Worm (Caenorhabditis elegans) whole organism, L2 larva: Measurements from ENCODE around the gene srt-67.

Experiments used
- C34F6.9 ChIP-seq: fragments of 150-350 bp; optimal IDR thresholded peaks from 2 replicates; lab custom pipeline; 2014; ENCODE audit warnings: missing biosample characterization, missing genetic modification characterization
- F13H6.1 ChIP-seq: sonication (generic microtip); optimal IDR thresholded peaks from 2 replicates; lab custom pipeline; 2016; ENCODE audit warnings: missing genetic modification characterization, missing compliant biosample characterization
- R02D3.7 ChIP-seq: fragments of 150-350 bp; optimal IDR thresholded peaks from 2 replicates; lab custom pipeline; 2014; ENCODE audit warnings: missing biosample characterization, missing genetic modification characterization
- Y55F3AM.14 ChIP-seq: fragments of 200-800 bp; sonication (Bioruptor generic); optimal IDR thresholded peaks from 2 replicates; lab custom pipeline; 2018; ENCODE audit warnings: mild to moderate bottlenecking, missing genetic modification characterization, missing compliant biosample characterization
- ZK546.5 ChIP-seq: sonication (generic microtip); optimal IDR thresholded peaks from 2 replicates; lab custom pipeline; 2017; ENCODE audit warnings: missing biosample characterization, missing genetic modification characterization
- alr-1 ChIP-seq: fragments of 150-350 bp; optimal IDR thresholded peaks from 2 replicates; lab custom pipeline; 2014; ENCODE audit warnings: missing biosample characterization, missing genetic modification characterization
- aly-2 ChIP-seq: fragments of 150-350 bp; optimal IDR thresholded peaks from 2 replicates; lab custom pipeline; 2014; ENCODE audit warnings: missing biosample characterization, missing genetic modification characterization
- blmp-1 ChIP-seq: sonication (generic microtip); optimal IDR thresholded peaks from 2 replicates; lab custom pipeline; 2017; ENCODE audit warnings: missing genetic modification characterization, mild to moderate bottlenecking, missing compliant biosample characterization, antibody characterized with exemption, moderate library complexity; ENCODE audit not compliant: insufficient read depth
- ceh-16 ChIP-seq: fragments of 150-350 bp; optimal IDR thresholded peaks from 2 replicates; lab custom pipeline; 2014; ENCODE audit warnings: missing biosample characterization, missing genetic modification characterization
- crh-2 ChIP-seq: sonication (generic microtip); optimal IDR thresholded peaks from 2 replicates; lab custom pipeline; 2017; ENCODE audit warnings: missing biosample characterization, missing genetic modification characterization
- dmd-4 ChIP-seq: sonication (generic microtip); optimal IDR thresholded peaks from 2 replicates; lab custom pipeline; 2017; ENCODE audit warnings: missing biosample characterization, missing genetic modification characterization
- egl-27 ChIP-seq: sonication (generic microtip); optimal IDR thresholded peaks from 3 replicates; lab custom pipeline; 2017; ENCODE audit warnings: missing biosample characterization, missing genetic modification reagents, missing genetic modification characterization
- elt-1 ChIP-seq: fragments of 150-350 bp; optimal IDR thresholded peaks from 2 replicates; lab custom pipeline; 2014; ENCODE audit warnings: missing biosample characterization, missing genetic modification characterization
- fos-1 ChIP-seq: fragments of 150-350 bp; optimal IDR thresholded peaks from 2 replicates; lab custom pipeline; 2014; ENCODE audit warnings: missing biosample characterization, missing genetic modification characterization
- gmeb-1 ChIP-seq: fragments of 150-350 bp; optimal IDR thresholded peaks from 2 replicates; lab custom pipeline; 2014; ENCODE audit warnings: missing biosample characterization, missing genetic modification characterization
- lin-13 ChIP-seq: fragments of 150-350 bp; optimal IDR thresholded peaks from 2 replicates; lab custom pipeline; 2014; ENCODE audit warnings: missing biosample characterization, missing genetic modification reagents, missing genetic modification characterization
- lin-39 ChIP-seq: fragments of 150-350 bp; optimal IDR thresholded peaks from 2 replicates; lab custom pipeline; 2014; ENCODE audit warnings: missing biosample characterization, missing genetic modification reagents, missing genetic modification characterization
- lsy-2 ChIP-seq, 2 experiments: fragments of 150-350 bp in 1 of 2; sonication (generic microtip) in 1 of 2; optimal IDR thresholded peaks; 2 replicates each; lab custom pipeline; 2014 to 2017; ENCODE audit warnings: missing biosample characterization in 2 of 2, missing genetic modification characterization in 2 of 2
- mab-5 ChIP-seq: fragments of 150-350 bp; optimal IDR thresholded peaks from 2 replicates; lab custom pipeline; 2014; ENCODE audit warnings: missing biosample characterization, missing genetic modification characterization
- mdl-1 ChIP-seq, 2 experiments: fragments of 150-350 bp in 1 of 2; sonication (generic microtip) in 1 of 2; optimal IDR thresholded peaks; 2 replicates each; lab custom pipeline; 2017; ENCODE audit warnings: missing biosample characterization in 2 of 2, missing genetic modification characterization in 2 of 2
- nhr-11 ChIP-seq: fragments of 150-350 bp; optimal IDR thresholded peaks from 2 replicates; lab custom pipeline; 2014; ENCODE audit warnings: missing biosample characterization, missing genetic modification characterization
- nhr-12 ChIP-seq: fragments of 150-350 bp; optimal IDR thresholded peaks from 2 replicates; lab custom pipeline; 2014; ENCODE audit warnings: missing biosample characterization, missing genetic modification characterization
- nhr-129 ChIP-seq: fragments of 150-350 bp; optimal IDR thresholded peaks from 2 replicates; lab custom pipeline; 2014; ENCODE audit warnings: missing biosample characterization, missing genetic modification characterization
- nhr-21 ChIP-seq: fragments of 150-350 bp; optimal IDR thresholded peaks from 2 replicates; lab custom pipeline; 2014; ENCODE audit warnings: missing biosample characterization, missing genetic modification characterization
- nhr-237 ChIP-seq: fragments of 150-350 bp; optimal IDR thresholded peaks from 2 replicates; lab custom pipeline; 2014; ENCODE audit warnings: missing biosample characterization, missing genetic modification characterization
- nhr-25 ChIP-seq: fragments of 150-350 bp; sonication (generic microtip); optimal IDR thresholded peaks from 3 replicates; lab custom pipeline; 2014; ENCODE audit warnings: missing biosample characterization, missing genetic modification characterization
- nhr-6 ChIP-seq: fragments of 150-350 bp; optimal IDR thresholded peaks from 2 replicates; lab custom pipeline; 2014; ENCODE audit warnings: missing biosample characterization, missing genetic modification characterization
- nhr-77 ChIP-seq: fragments of 150-350 bp; optimal IDR thresholded peaks from 2 replicates; lab custom pipeline; 2014; ENCODE audit warnings: missing biosample characterization, missing genetic modification characterization
- sem-4 ChIP-seq: fragments of 150-350 bp; optimal IDR thresholded peaks from 2 replicates; lab custom pipeline; 2014; ENCODE audit warnings: missing biosample characterization, missing genetic modification reagents, missing genetic modification characterization
- skn-1 ChIP-seq: sonication (generic microtip); optimal IDR thresholded peaks from 2 replicates; lab custom pipeline; 2017; ENCODE audit warnings: missing biosample characterization, missing genetic modification characterization
- sma-3 ChIP-seq: sonication (generic microtip); optimal IDR thresholded peaks from 2 replicates; lab custom pipeline; 2016; ENCODE audit warnings: missing genetic modification reagents, missing genetic modification characterization, missing compliant biosample characterization
- unc-39 ChIP-seq: fragments of 150-350 bp; optimal IDR thresholded peaks from 2 replicates; lab custom pipeline; 2014; ENCODE audit warnings: missing biosample characterization, missing genetic modification characterization
- unc-55 ChIP-seq: fragments of 150-350 bp; sonication (generic microtip); optimal IDR thresholded peaks from 3 replicates; lab custom pipeline; 2014; ENCODE audit warnings: missing biosample characterization, missing genetic modification reagents, missing genetic modification characterization
- unc-62 ChIP-seq: fragments of 150-350 bp; optimal IDR thresholded peaks from 2 replicates; lab custom pipeline; 2014; ENCODE audit warnings: missing biosample characterization, missing genetic modification reagents, missing genetic modification characterization
- zag-1 ChIP-seq: fragments of 150-350 bp; optimal IDR thresholded peaks from 2 replicates; lab custom pipeline; 2014; ENCODE audit warnings: missing biosample characterization, missing genetic modification characterization
- ztf-11 ChIP-seq: sonication (generic microtip); optimal IDR thresholded peaks from 2 replicates; lab custom pipeline; 2017; ENCODE audit warnings: missing biosample characterization, missing genetic modification characterization

The srt-67 gene

ce11 chrV:5257358-5257757 is at the start of gene srt-67:
Gene srt-67, minus strand, starts transcription at chrV:5257458.
- TF ChIP-seq nhr-129 (tag; lab: Kevin White, UChicago) (no peak), ZK546.5 (no peak), crh-2 (tag; lab: Kevin White, UChicago) (no peak), R02D3.7 (no peak), alr-1 (tag; lab: Kevin White, UChicago) (no peak), nhr-11 (tag; lab: Kevin White, UChicago) (no peak), zag-1 (tag; lab: Kevin White, UChicago) (no peak), F13H6.1 (no peak), fos-1 (tag; lab: Kevin White, UChicago) (no peak), aly-2 (tag; lab: Kevin White, UChicago) (no peak)

- no peak for TF ChIP-seq Y55F3AM.14 (GFP tag; lab: Kevin White, UChicago)
- no peak for TF ChIP-seq C34F6.9 (tag; lab: Kevin White, UChicago)
- no peak for TF ChIP-seq alr-1 (tag; lab: Kevin White, UChicago)
- no peak for TF ChIP-seq unc-55
- TF ChIP-seq nhr-77 (tag; lab: Kevin White, UChicago) = no peak
- no peak for TF ChIP-seq ceh-16 (tag; lab: Kevin White, UChicago)
- no peak for TF ChIP-seq zag-1 (tag; lab: Kevin White, UChicago)
- no peak for TF ChIP-seq mab-5 (tag; lab: Kevin White, UChicago)
- no peak for TF ChIP-seq dmd-4 (tag; lab: Kevin White, UChicago)
- TF ChIP-seq aly-2 (tag; lab: Kevin White, UChicago) = no peak
- TF ChIP-seq R02D3.7 = no peak
- TF ChIP-seq lsy-2 (tag; optimal IDR thresholded peaks at IDR 0.05; lab: Kevin White, UChicago) = no peak
- no peak for TF ChIP-seq lin-39 (tag; lab: Kevin White, UChicago)
These were observed 47.1 kb upstream of the srt-67 start for ce11 chrV:5304366-5304765.

ce11 chrV:5303389-5303788 is 46.1 kb upstream of the srt-67 start, which contains the start of gene ncx-2:
Gene ncx-2, plus strand, starts transcription at chrV:5303689.
- TF ChIP-seq nhr-6 (tag; lab: Kevin White, UChicago) (no peak), egl-27 (no peak), gmeb-1 (tag; lab: Kevin White, UChicago) (no peak), nhr-11 (tag; lab: Kevin White, UChicago) (no peak), sem-4 (tag; lab: Kevin White, UChicago) (no peak), ztf-11 (tag; lab: Kevin White, UChicago) (no peak), nhr-21 (no peak), nhr-25 (tag; lab: Kevin White, UChicago) (no peak), unc-39 (tag; lab: Kevin White, UChicago) (no peak), ZK546.5 (no peak), mdl-1 (tag; optimal IDR thresholded peaks at IDR 0.05; lab: Kevin White, UChicago) (no peak), aly-2 (tag; lab: Kevin White, UChicago) (no peak), nhr-237 (tag; lab: Kevin White, UChicago) (no peak), ceh-16 (tag; lab: Kevin White, UChicago) (no peak), fos-1 (tag; lab: Kevin White, UChicago) (no peak), elt-1 (tag; lab: Kevin White, UChicago) (no peak)

ce11 chrV:5301226-5301625 is 44.0 kb upstream of the srt-67 start:
- no peak for TF ChIP-seq Y55F3AM.14 (GFP tag; lab: Kevin White, UChicago)
- no peak for TF ChIP-seq nhr-77 (tag; lab: Kevin White, UChicago)
- TF ChIP-seq gmeb-1 (tag; lab: Kevin White, UChicago) = no peak
- TF ChIP-seq unc-62 (GFP tag; lab: Kevin White, UChicago) = no peak
- no peak for TF ChIP-seq nhr-12 (tag; lab: Kevin White, UChicago)
- TF ChIP-seq skn-1 = no peak
- TF ChIP-seq sma-3 (GFP tag; lab: Kevin White, UChicago) = no peak
- no peak for TF ChIP-seq aly-2 (tag; lab: Kevin White, UChicago)
- TF ChIP-seq blmp-1 (tag; lab: Kevin White, UChicago) = no peak
- TF ChIP-seq nhr-11 (tag; lab: Kevin White, UChicago) = no peak
- no peak for TF ChIP-seq lin-13 (GFP tag; lab: Kevin White, UChicago)
- no peak for TF ChIP-seq lsy-2 (tag; optimal IDR thresholded peaks at IDR 0.05; lab: Kevin White, UChicago)
- TF ChIP-seq nhr-25 (tag; lab: Kevin White, UChicago) = no peak
- TF ChIP-seq unc-55 = no peak
